Fruit fly (Drosophila melanogaster) whole organism, embryonic: Measurements from ENCODE around the gene CG14507.

Experiments used
- Asciz ChIP-seq: fragments of 200-800 bp; sonication (Bioruptor generic); optimal IDR thresholded peaks from 2 replicates; lab custom pipeline; 2017; ENCODE audit warnings: missing biosample characterization, mild to moderate bottlenecking, missing genetic modification characterization, missing genetic modification reagents
- Blimp-1 ChIP-seq: fragments of 200-800 bp; sonication (Bioruptor generic); optimal IDR thresholded peaks from 3 replicates; lab custom pipeline; 2018; ENCODE audit warnings: missing biosample characterization, missing genetic modification characterization, mild to moderate bottlenecking, moderate library complexity, missing genetic modification reagents
- CG10462 ChIP-seq: fragments of 200-800 bp; sonication (Bioruptor generic); optimal IDR thresholded peaks from 2 replicates; lab custom pipeline; 2016; ENCODE audit warnings: missing biosample characterization, missing genetic modification characterization
- CG10979 ChIP-seq: fragments of 200-800 bp; sonication (Bioruptor generic); optimal IDR thresholded peaks from 2 replicates; lab custom pipeline; 2018; ENCODE audit warnings: missing biosample characterization, mild to moderate bottlenecking, missing genetic modification characterization, moderate library complexity
- CG11504 ChIP-seq: fragments of 200-800 bp; sonication (Bioruptor generic); optimal IDR thresholded peaks from 3 replicates; lab custom pipeline; 2019; ENCODE audit warnings: missing biosample characterization, mild to moderate bottlenecking, missing genetic modification characterization, moderate library complexity
- CG11696 ChIP-seq: fragments of 200-800 bp; sonication (Bioruptor generic); IDR thresholded peaks from 2 replicates; pipeline ENCODE4 v1.3.6; 2022; ENCODE audit warnings: missing biosample characterization, missing genetic modification characterization
- CG12155 ChIP-seq: fragments of 200-800 bp; sonication (Bioruptor generic); optimal IDR thresholded peaks from 3 replicates; lab custom pipeline; 2016; ENCODE audit warnings: missing biosample characterization, missing genetic modification characterization
- CG12942 ChIP-seq: fragments of 200-800 bp; sonication (Bioruptor generic); optimal IDR thresholded peaks from 3 replicates; lab custom pipeline; 2016; ENCODE audit warnings: missing biosample characterization, missing genetic modification characterization
- CG15514 ChIP-seq: fragments of 200-800 bp; sonication (Bioruptor generic); optimal IDR thresholded peaks from 3 replicates; lab custom pipeline; 2017; ENCODE audit warnings: missing biosample characterization, missing genetic modification characterization, mild to moderate bottlenecking, moderate library complexity, missing genetic modification reagents
- CG1647 ChIP-seq: fragments of 200-800 bp; sonication (Bioruptor generic); optimal IDR thresholded peaks from 3 replicates; lab custom pipeline; 2016; ENCODE audit warnings: missing biosample characterization, missing genetic modification characterization
- CG1792 ChIP-seq: fragments of 200-800 bp; sonication (Bioruptor generic); optimal IDR thresholded peaks from 2 replicates; lab custom pipeline; 2016; ENCODE audit warnings: missing biosample characterization, missing genetic modification characterization
- CG18262 ChIP-seq: fragments of 200-800 bp; optimal IDR thresholded peaks from 3 replicates; lab custom pipeline; 2019; ENCODE audit warnings: missing biosample characterization, mild to moderate bottlenecking, missing genetic modification characterization, moderate library complexity
- CG18764 ChIP-seq: fragments of 200-800 bp; sonication (Bioruptor generic); optimal IDR thresholded peaks from 3 replicates; lab custom pipeline; 2016; ENCODE audit warnings: missing biosample characterization, missing genetic modification characterization
- CG4617 ChIP-seq: fragments of 200-800 bp; sonication (Bioruptor generic); optimal IDR thresholded peaks from 3 replicates; lab custom pipeline; 2016; ENCODE audit warnings: missing biosample characterization, missing genetic modification characterization, borderline replicate concordance
- CG4854 ChIP-seq: fragments of 200-800 bp; sonication (Bioruptor generic); optimal IDR thresholded peaks from 2 replicates; lab custom pipeline; 2016; ENCODE audit warnings: missing biosample characterization, missing genetic modification characterization, inconsistent platforms
- CG7271 ChIP-seq: fragments of 200-800 bp; sonication (Bioruptor generic); optimal IDR thresholded peaks from 2 replicates; lab custom pipeline; 2018; ENCODE audit warnings: missing biosample characterization, mild to moderate bottlenecking, missing genetic modification characterization, moderate library complexity
- CG9215 ChIP-seq: fragments of 200-800 bp; sonication (Bioruptor generic); IDR thresholded peaks from 2 replicates; pipeline ENCODE4 v1.3.6; 2022; ENCODE audit warnings: missing biosample characterization, missing genetic modification characterization
- Deaf1 ChIP-seq: fragments of 200-800 bp; optimal IDR thresholded peaks from 3 replicates; lab custom pipeline; 2019; ENCODE audit warnings: missing biosample characterization, mild to moderate bottlenecking, missing genetic modification characterization, moderate library complexity
- Dek ChIP-seq: fragments of 200-800 bp; sonication (Bioruptor generic); optimal IDR thresholded peaks from 3 replicates; lab custom pipeline; 2019; ENCODE audit warnings: missing biosample characterization, mild to moderate bottlenecking, missing genetic modification characterization, moderate library complexity
- Doc2 ChIP-seq: fragments of 200-800 bp; sonication (Bioruptor generic); IDR thresholded peaks from 2 replicates; pipeline ENCODE4 v1.3.6; 2022; ENCODE audit warnings: missing biosample characterization, missing genetic modification characterization
- E2f2 ChIP-seq: fragments of 200-800 bp; sonication (Bioruptor generic); IDR thresholded peaks from 2 replicates; pipeline ENCODE4 v1.3.6; 2022; ENCODE audit warnings: missing biosample characterization, missing genetic modification characterization
- HHEX ChIP-seq: fragments of 200-800 bp; sonication (Bioruptor generic); optimal IDR thresholded peaks from 3 replicates; lab custom pipeline; 2017; ENCODE audit warnings: missing biosample characterization, mild to moderate bottlenecking, missing genetic modification characterization, missing genetic modification reagents
- HLH3B ChIP-seq: fragments of 200-800 bp; sonication (Bioruptor generic); IDR thresholded peaks from 2 replicates; pipeline ENCODE4 v1.3.6; 2022; ENCODE audit warnings: missing biosample characterization, missing genetic modification characterization
- HLH54F ChIP-seq: fragments of 200-800 bp; sonication (Bioruptor generic); optimal IDR thresholded peaks from 3 replicates; lab custom pipeline; 2016; ENCODE audit warnings: missing biosample characterization, missing genetic modification characterization
- Lpt ChIP-seq: fragments of >200 bp; optimal IDR thresholded peaks from 2 replicates; lab custom pipeline; 2018; ENCODE audit warnings: missing biosample characterization, missing genetic modification characterization
- MTF-1 ChIP-seq: fragments of 200-800 bp; sonication (Bioruptor generic); optimal IDR thresholded peaks from 2 replicates; lab custom pipeline; 2018; ENCODE audit warnings: missing biosample characterization, mild to moderate bottlenecking, missing genetic modification characterization, borderline replicate concordance
- NK7.1 ChIP-seq: fragments of 200-800 bp; sonication (Bioruptor generic); optimal IDR thresholded peaks from 3 replicates; lab custom pipeline; 2016; ENCODE audit warnings: missing biosample characterization, missing genetic modification characterization
- Nf-YA ChIP-seq: fragments of 200-800 bp; sonication (Bioruptor generic); IDR thresholded peaks from 2 replicates; pipeline ENCODE4 v1.3.6; 2022; ENCODE audit warnings: missing biosample characterization, missing genetic modification characterization
- NfI ChIP-seq: fragments of 200-800 bp; sonication (Bioruptor generic); optimal IDR thresholded peaks from 3 replicates; lab custom pipeline; 2018; ENCODE audit warnings: missing biosample characterization, mild to moderate bottlenecking, missing genetic modification characterization, moderate library complexity
- Rx ChIP-seq: fragments of 200-800 bp; sonication (Bioruptor generic); IDR thresholded peaks from 2 replicates; pipeline ENCODE4 v1.3.6; 2022; ENCODE audit warnings: missing biosample characterization, missing genetic modification characterization
- Side ChIP-seq: fragments of 200-800 bp; sonication (Bioruptor generic); optimal IDR thresholded peaks from 2 replicates; lab custom pipeline; 2016; ENCODE audit warnings: missing biosample characterization, missing genetic modification characterization
- Six4 ChIP-seq: fragments of 200-800 bp; sonication (Bioruptor generic); optimal IDR thresholded peaks from 2 replicates; lab custom pipeline; 2016; ENCODE audit warnings: missing biosample characterization, missing genetic modification characterization
- Trl ChIP-seq, 3 experiments: fragments of >200 bp in 2 of 3; fragments of 200-800 bp in 1 of 3; sonication (Bioruptor generic) in 1 of 3; optimal IDR thresholded peaks; 2 replicates in 1 of 3; 3 replicates in 2 of 3; lab custom pipeline; 2016 to 2017; ENCODE audit warnings: missing biosample characterization in 1 of 3, missing genetic modification characterization in 1 of 3
- ase ChIP-seq: fragments of 200-800 bp; sonication (Bioruptor generic); IDR thresholded peaks from 3 replicates; pipeline ENCODE4 v1.3.6; 2022; ENCODE audit warnings: missing biosample characterization, missing genetic modification characterization
- bab2 ChIP-seq: fragments of 200-800 bp; sonication (Bioruptor generic); optimal IDR thresholded peaks from 2 replicates; lab custom pipeline; 2016; ENCODE audit warnings: missing biosample characterization, missing genetic modification characterization
- bsh ChIP-seq, 2 experiments: fragments of 200-800 bp; sonication (Bioruptor generic); optimal IDR thresholded peaks; 2 replicates each; lab custom pipeline; 2017 to 2018; ENCODE audit warnings: mild to moderate bottlenecking in 2 of 2, missing biosample characterization in 2 of 2, missing genetic modification characterization in 2 of 2, moderate library complexity in 1 of 2
- cg ChIP-seq: fragments of 200-800 bp; sonication (Bioruptor generic); optimal IDR thresholded peaks from 3 replicates; lab custom pipeline; 2019; ENCODE audit warnings: missing biosample characterization, mild to moderate bottlenecking, missing genetic modification characterization, moderate library complexity
- da ChIP-seq: fragments of 200-800 bp; sonication (Bioruptor generic); optimal IDR thresholded peaks from 2 replicates; lab custom pipeline; 2016; ENCODE audit warnings: missing biosample characterization, missing genetic modification characterization
- dmrt11E ChIP-seq: fragments of 200-800 bp; sonication (Bioruptor generic); optimal IDR thresholded peaks from 3 replicates; lab custom pipeline; 2018; ENCODE audit warnings: missing biosample characterization, mild to moderate bottlenecking, missing genetic modification characterization, moderate library complexity
- dysf ChIP-seq: fragments of 200-800 bp; sonication (Bioruptor generic); IDR thresholded peaks from 3 replicates; pipeline ENCODE4 v1.3.6; 2022; ENCODE audit warnings: missing biosample characterization, missing genetic modification characterization
- esg ChIP-seq: fragments of 200-800 bp; sonication (Bioruptor generic); conservative IDR thresholded peaks from 2 replicates; pipeline ENCODE4 v1.3.6; 2022; ENCODE audit warnings: missing biosample characterization, missing genetic modification characterization
- gcm ChIP-seq: fragments of 200-800 bp; sonication (Bioruptor generic); optimal IDR thresholded peaks from 2 replicates; lab custom pipeline; 2019; ENCODE audit warnings: missing biosample characterization, mild to moderate bottlenecking, missing genetic modification characterization, moderate library complexity
- jing ChIP-seq: fragments of 200-800 bp; sonication (Bioruptor generic); optimal IDR thresholded peaks from 2 replicates; lab custom pipeline; 2018; ENCODE audit warnings: missing biosample characterization, mild to moderate bottlenecking, missing genetic modification characterization
- nom ChIP-seq: fragments of 200-800 bp; sonication (Bioruptor generic); optimal IDR thresholded peaks from 2 replicates; lab custom pipeline; 2017; ENCODE audit warnings: missing biosample characterization, missing genetic modification characterization, mild to moderate bottlenecking, moderate library complexity, missing genetic modification reagents
- scrt ChIP-seq: fragments of 200-800 bp; sonication (Bioruptor generic); optimal IDR thresholded peaks from 2 replicates; lab custom pipeline; 2018; ENCODE audit warnings: missing biosample characterization, mild to moderate bottlenecking, missing genetic modification characterization, moderate library complexity
- sens ChIP-seq: fragments of 200-800 bp; sonication (Bioruptor generic); peaks from one replicate; lab custom pipeline; 2016; ENCODE audit warnings: missing biosample characterization, missing genetic modification characterization
- sna ChIP-seq: fragments of 200-800 bp; sonication (Bioruptor generic); IDR thresholded peaks from 2 replicates; pipeline ENCODE4 v1.3.6; 2022; ENCODE audit warnings: missing biosample characterization, missing genetic modification characterization; ENCODE audit not compliant: partially characterized antibody
- tll ChIP-seq, 2 experiments: fragments of 200-800 bp in 1 of 2; fragments of >200 bp in 1 of 2; sonication (Bioruptor generic) in 1 of 2; optimal IDR thresholded peaks; 2 replicates each; lab custom pipeline; 2017 to 2019; ENCODE audit warnings: missing biosample characterization in 2 of 2, missing genetic modification characterization in 2 of 2, mild to moderate bottlenecking in 1 of 2, moderate library complexity in 1 of 2
- trh ChIP-seq: fragments of 200-800 bp; sonication (Bioruptor generic); optimal IDR thresholded peaks from 2 replicates; lab custom pipeline; 2016; ENCODE audit warnings: missing biosample characterization, missing genetic modification characterization
- z ChIP-seq: fragments of 200-800 bp; sonication (Bioruptor generic); IDR thresholded peaks from 3 replicates; pipeline ENCODE4 v1.3.6; 2022; ENCODE audit warnings: missing biosample characterization, missing genetic modification characterization

CG14507 gene

DNA sequence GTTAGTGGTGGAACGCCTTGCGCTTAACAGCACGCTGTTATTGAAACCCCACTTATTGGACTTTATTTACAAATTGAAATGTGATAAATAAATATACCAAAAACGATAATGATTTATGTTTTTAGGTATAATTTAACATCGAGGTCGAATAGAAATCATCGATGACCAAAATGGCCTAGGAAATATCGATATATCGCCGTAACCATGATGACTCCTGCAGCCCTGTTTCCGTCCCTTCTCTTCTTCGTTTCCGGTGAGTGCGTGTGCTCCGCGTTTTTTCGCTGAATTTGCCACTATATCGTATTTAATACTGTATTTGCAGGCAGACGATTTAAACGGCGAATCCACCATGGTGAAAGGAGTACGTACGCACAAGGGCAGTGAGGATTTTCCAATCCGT is 7.6 kb downstream of the CG14507 start, which contains the start of gene eEF1gamma (continued):
- peak; percentile 88 for TF ChIP-seq CG18262 (tag; lab: Kevin White, UChicago)
- peak; percentile 98 for TF ChIP-seq NfI
- TF ChIP-seq CG4617 (GFP tag; lab: Kevin White, UChicago): peak; percentile 84
- 0 out of 2 replicates have a peak, but pooled peaks have one; percentile 54 for TF ChIP-seq Doc2 (GFP tag; lab: Robert Waterston, UW)
- TF ChIP-seq CG15514 (GFP tag; lab: Kevin White, UChicago): peak; percentile 94
- peak; percentile 93 for TF ChIP-seq dysf (GFP tag; lab: Robert Waterston, UW)
- TF ChIP-seq CG1792 (GFP tag; lab: Kevin White, UChicago): peak; percentile 93
- TF ChIP-seq trh (GFP tag; lab: Kevin White, UChicago): peak; percentile 90
- peak; percentile 99 for TF ChIP-seq CG7271 (tag; lab: Kevin White, UChicago)
- peak; percentile 88 for TF ChIP-seq CG10979 (tag; lab: Kevin White, UChicago)
- no peak for TF ChIP-seq Lpt (GFP tag; lab: Kevin White, UChicago)
- peak; percentile 97 for TF ChIP-seq Side
- peak; percentile 91 for TF ChIP-seq HLH3B
- TF ChIP-seq nom (GFP tag; lab: Kevin White, UChicago): peak; percentile 95
- peak; percentile 82 for TF ChIP-seq E2f2 (GFP tag; lab: Robert Waterston, UW)
- peak; percentile 86 for TF ChIP-seq CG12942 (GFP tag; lab: Kevin White, UChicago)
- TF ChIP-seq esg (GFP tag; lab: Robert Waterston, UW): peak; percentile 61; the same call in 1 of the 2 replicates
- TF ChIP-seq CG11504 (tag; lab: Kevin White, UChicago): peak; percentile 88
- TF ChIP-seq Six4 (GFP tag; lab: Kevin White, UChicago): peak; percentile 89
- TF ChIP-seq ase (GFP tag; lab: Robert Waterston, UW): peak; percentile 93
- TF ChIP-seq Asciz (GFP tag; lab: Kevin White, UChicago): peak; percentile 96
- TF ChIP-seq Nf-YA (GFP tag; lab: Robert Waterston, UW): peak; percentile 93
- TF ChIP-seq CG12155 (GFP tag; lab: Kevin White, UChicago): peak; percentile 86
- TF ChIP-seq Blimp-1 (GFP tag; lab: Kevin White, UChicago): peak; percentile 71
- peak; percentile 91 for TF ChIP-seq dmrt11E (tag; lab: Kevin White, UChicago)
- peak; percentile 93 for TF ChIP-seq scrt (GFP tag; lab: Kevin White, UChicago)
- peak; percentile 87 for TF ChIP-seq CG1647 (GFP tag; lab: Kevin White, UChicago)
- peak; percentile 76 for TF ChIP-seq CG9215
- peak; percentile 78 for TF ChIP-seq z (GFP tag; lab: Robert Waterston, UW)
- TF ChIP-seq tll (GFP tag; optimal IDR thresholded peaks at IDR 0.05; lab: Kevin White, UChicago): peak in 1 of 2 experiments; percentile 70
- peak; percentile 94 for TF ChIP-seq Rx (GFP tag; lab: Robert Waterston, UW)
- peak; percentile 97 for TF ChIP-seq NK7.1
- TF ChIP-seq CG11696 (GFP tag; lab: Robert Waterston, UW): peak; percentile 83
- peak; percentile 79 for TF ChIP-seq jing
- peak; percentile 78 for TF ChIP-seq Dek (tag; lab: Kevin White, UChicago)
- TF ChIP-seq gcm: peak; percentile 95
- peak; percentile 99 for TF ChIP-seq sens
- TF ChIP-seq Deaf1: peak; percentile 70
- peak; percentile 85 for TF ChIP-seq bab2 (GFP tag; lab: Kevin White, UChicago)
- TF ChIP-seq HLH54F: peak; percentile 91
- TF ChIP-seq CG4854: peak; percentile 94
- TF ChIP-seq Trl (optimal IDR thresholded peaks at IDR 0.05; lab: Kevin White, UChicago): no peak
- TF ChIP-seq Trl (GFP tag; optimal IDR thresholded peaks at IDR 0.05; lab: Kevin White, UChicago): peak; percentile 95
- peak; percentile 98 for TF ChIP-seq HHEX
- TF ChIP-seq da: peak; percentile 91
- TF ChIP-seq cg: no peak
- TF ChIP-seq CG18764 (GFP tag; lab: Kevin White, UChicago): peak; percentile 93
- TF ChIP-seq sna (GFP tag; lab: Robert Waterston, UW): peak; percentile 88
- TF ChIP-seq MTF-1 (GFP tag; lab: Kevin White, UChicago): peak; percentile 98
- peak; percentile 59 to 90 for TF ChIP-seq bsh (GFP tag; optimal IDR thresholded peaks at IDR 0.05; lab: Kevin White, UChicago)
- TF ChIP-seq CG10462 (GFP tag; lab: Kevin White, UChicago): peak; percentile 90
